Fruit fly (Drosophila melanogaster): ENCODE measurements around the gene CG10565.
A peak's percentile ranks its signal among the peaks of the same experiment; 100 is the strongest.

Gene CG10565

dm6 chr3L:21135850-21136249 lies 303 bp downstream of the CG10565 start (continued):
- TF ChIP-seq CG11723 (GFP tag; optimal IDR thresholded peaks at IDR 0.05) = no peak
- TF ChIP-seq CG4617 (GFP tag; optimal IDR thresholded peaks at IDR 0.05; ENCODE audit: borderline replicate concordance) = peak; percentile 60
- no peak for TF ChIP-seq CG7745 (tag; optimal IDR thresholded peaks at IDR 0.05)
- TF ChIP-seq Hr39 (optimal IDR thresholded peaks at IDR 0.05) = no peak
- no peak for TF ChIP-seq slou (GFP tag; optimal IDR thresholded peaks at IDR 0.05)
- TF ChIP-seq Aef1 (GFP tag; IDR thresholded peaks at IDR 0.05) = no peak
- no peak for TF ChIP-seq CG3065 (GFP tag; optimal IDR thresholded peaks at IDR 0.05)
- peak; percentile 94 for TF ChIP-seq chinmo (GFP tag; IDR thresholded peaks at IDR 0.05; ENCODE audit: partially characterized antibody)
- no peak for TF ChIP-seq Tbp (GFP tag; optimal IDR thresholded peaks at IDR 0.05)
- TF ChIP-seq fd64A (GFP tag; optimal IDR thresholded peaks at IDR 0.05) = no peak
- TF ChIP-seq fd3F (GFP tag; optimal IDR thresholded peaks at IDR 0.05) = no peak
- TF ChIP-seq vvl (GFP tag; IDR thresholded peaks at IDR 0.05) = peak; percentile 48
- no peak for TF ChIP-seq Vsx1 (GFP tag; optimal IDR thresholded peaks at IDR 0.05)
- no peak for TF ChIP-seq bsh (GFP tag; optimal IDR thresholded peaks at IDR 0.05)
- TF ChIP-seq Gug (GFP tag; IDR thresholded peaks at IDR 0.05) = no peak; the same call in 3 of the 4 replicates
- peak; percentile 92 for TF ChIP-seq amos (GFP tag; IDR thresholded peaks at IDR 0.05; ENCODE audit: partially characterized antibody)
- TF ChIP-seq danr (GFP tag; IDR thresholded peaks at IDR 0.05) = no peak
- TF ChIP-seq Atf3 (GFP tag; optimal IDR thresholded peaks at IDR 0.05) = no peak
- TF ChIP-seq MTF-1 (GFP tag; optimal IDR thresholded peaks at IDR 0.05; ENCODE audit: borderline replicate concordance) = no peak
- peak; percentile 56 for TF ChIP-seq CG2120 (GFP tag; optimal IDR thresholded peaks at IDR 0.05)
- TF ChIP-seq CG9215 (GFP tag; IDR thresholded peaks at IDR 0.05) = no peak
- no peak for TF ChIP-seq Atf6 (GFP tag; IDR thresholded peaks at IDR 0.05)
- TF ChIP-seq al (GFP tag; IDR thresholded peaks at IDR 0.05) = no peak
- no peak for TF ChIP-seq lab (GFP tag; optimal IDR thresholded peaks at IDR 0.05)
- TF ChIP-seq CG12219 (GFP tag; optimal IDR thresholded peaks at IDR 0.05) = no peak
- TF ChIP-seq Dip3 (GFP tag; optimal IDR thresholded peaks at IDR 0.05) = peak; percentile 17
- no peak for TF ChIP-seq CG17359 (tag; optimal IDR thresholded peaks at IDR 0.05)
- no peak for TF ChIP-seq CG9817 (tag; optimal IDR thresholded peaks at IDR 0.05)
- TF ChIP-seq Antp (GFP tag; optimal IDR thresholded peaks at IDR 0.05) = peak; percentile 26
- no peak for TF ChIP-seq CG3726 (GFP tag; IDR thresholded peaks at IDR 0.05)
- TF ChIP-seq CoRest (tag; optimal IDR thresholded peaks at IDR 0.05) = peak; percentile 44
- no peak for TF ChIP-seq D19B (GFP tag; optimal IDR thresholded peaks at IDR 0.05)
- no peak for TF ChIP-seq H2.0 (GFP tag; IDR thresholded peaks at IDR 0.05)
- TF ChIP-seq lola (GFP tag; optimal IDR thresholded peaks at IDR 0.05) = no peak
- TF ChIP-seq zen (tag; optimal IDR thresholded peaks at IDR 0.05) = peak; percentile 69
- no peak for TF ChIP-seq CG15073 (GFP tag; optimal IDR thresholded peaks at IDR 0.05)
- TF ChIP-seq CG8089 (GFP tag; optimal IDR thresholded peaks at IDR 0.05) = no peak
- no peak for TF ChIP-seq cwo (GFP tag; optimal IDR thresholded peaks at IDR 0.05)
- TF ChIP-seq Sox102F (GFP tag; optimal IDR thresholded peaks at IDR 0.05) = no peak
- peak; percentile 4 for TF ChIP-seq ERR (GFP tag; optimal IDR thresholded peaks at IDR 0.05)
- TF ChIP-seq CG9876 (GFP tag; optimal IDR thresholded peaks at IDR 0.05) = no peak
- TF ChIP-seq kay (GFP tag; optimal IDR thresholded peaks at IDR 0.05) = no peak
- no peak for TF ChIP-seq CG4328 (GFP tag; optimal IDR thresholded peaks at IDR 0.05)
- peak; percentile 98 for TF ChIP-seq E2f2 (GFP tag; IDR thresholded peaks at IDR 0.05)
- no peak for TF ChIP-seq sisA (GFP tag; IDR thresholded peaks at IDR 0.05)
- no peak for TF ChIP-seq Nf-YB (GFP tag; optimal IDR thresholded peaks at IDR 0.05)
- no peak for TF ChIP-seq sd (tag; optimal IDR thresholded peaks at IDR 0.05)
- no peak for TF ChIP-seq bcd (GFP tag; optimal IDR thresholded peaks at IDR 0.05)
- TF ChIP-seq NK7.1 (GFP tag; optimal IDR thresholded peaks at IDR 0.05) = no peak
- no peak for TF ChIP-seq CG32772 (GFP tag; IDR thresholded peaks at IDR 0.05)
- TF ChIP-seq disco-r (GFP tag; optimal IDR thresholded peaks at IDR 0.05) = peak; percentile 1
- TF ChIP-seq Lpt (GFP tag; optimal IDR thresholded peaks at IDR 0.05) = no peak

Measured in whole organism, embryonic.